Fruit fly (Drosophila melanogaster) whole organism, embryonic: ENCODE data around the gene CG17362.

Experiments
- CG1024 ChIP-seq: fragments of 200-800 bp; sonication (Bioruptor generic); IDR thresholded peaks from 2 replicates; pipeline ENCODE4 v1.3.6; 2022; ENCODE audit warnings: missing biosample characterization, missing genetic modification characterization
- CG11398 ChIP-seq: fragments of 200-800 bp; sonication (Bioruptor generic); optimal IDR thresholded peaks from 2 replicates; lab custom pipeline; 2016; ENCODE audit warnings: missing biosample characterization, missing genetic modification characterization
- CG11456 ChIP-seq: fragments of 200-800 bp; sonication (Bioruptor generic); IDR thresholded peaks from 3 replicates; pipeline ENCODE4 v1.3.6; 2022; ENCODE audit warnings: missing biosample characterization, missing genetic modification characterization
- CG12071 ChIP-seq: fragments of 200-800 bp; sonication (Bioruptor generic); optimal IDR thresholded peaks from 3 replicates; lab custom pipeline; 2018; ENCODE audit warnings: missing biosample characterization, mild to moderate bottlenecking, missing genetic modification characterization
- CG13287 ChIP-seq: fragments of 200-800 bp; sonication (Bioruptor generic); IDR thresholded peaks from 2 replicates; pipeline ENCODE4 v1.3.6; 2022; ENCODE audit warnings: missing biosample characterization, missing genetic modification characterization; ENCODE audit not compliant: partially characterized antibody
- CG15514 ChIP-seq: fragments of 200-800 bp; sonication (Bioruptor generic); optimal IDR thresholded peaks from 3 replicates; lab custom pipeline; 2017; ENCODE audit warnings: missing biosample characterization, missing genetic modification characterization, mild to moderate bottlenecking, moderate library complexity, missing genetic modification reagents
- CG15696 ChIP-seq: fragments of 200-800 bp; sonication (Bioruptor generic); optimal IDR thresholded peaks from 2 replicates; lab custom pipeline; 2019; ENCODE audit warnings: missing biosample characterization, mild to moderate bottlenecking, missing genetic modification characterization, moderate library complexity
- CG16863 ChIP-seq: fragments of 200-800 bp; sonication (Bioruptor generic); optimal IDR thresholded peaks from 3 replicates; lab custom pipeline; 2016; ENCODE audit warnings: missing biosample characterization, missing genetic modification characterization
- CG17328 ChIP-seq: fragments of 200-800 bp; sonication (Bioruptor generic); IDR thresholded peaks from 2 replicates; pipeline ENCODE4 v1.3.6; 2022; ENCODE audit warnings: missing biosample characterization, missing genetic modification characterization
- CG2202 ChIP-seq: fragments of 200-800 bp; sonication (Bioruptor generic); optimal IDR thresholded peaks from 2 replicates; lab custom pipeline; 2018; ENCODE audit warnings: missing biosample characterization, mild to moderate bottlenecking, missing genetic modification characterization
- CG43689 ChIP-seq: fragments of 200-800 bp; sonication (Bioruptor generic); IDR thresholded peaks from 2 replicates; pipeline ENCODE4 v1.3.6; 2022; ENCODE audit warnings: missing biosample characterization, missing genetic modification characterization
- CG6689 ChIP-seq: fragments of 200-800 bp; sonication (Bioruptor generic); IDR thresholded peaks from 2 replicates; pipeline ENCODE4 v1.3.6; 2022; ENCODE audit warnings: missing biosample characterization, missing genetic modification characterization
- CG6765 ChIP-seq: fragments of 200-800 bp; sonication (Bioruptor generic); optimal IDR thresholded peaks from 3 replicates; lab custom pipeline; 2017; ENCODE audit warnings: missing biosample characterization, mild to moderate bottlenecking, missing genetic modification characterization
- CG7987 ChIP-seq: fragments of 200-800 bp; sonication (Bioruptor generic); optimal IDR thresholded peaks from 2 replicates; lab custom pipeline; 2018; ENCODE audit warnings: missing biosample characterization, mild to moderate bottlenecking, missing genetic modification characterization, moderate library complexity
- CG9215 ChIP-seq: fragments of 200-800 bp; sonication (Bioruptor generic); IDR thresholded peaks from 2 replicates; pipeline ENCODE4 v1.3.6; 2022; ENCODE audit warnings: missing biosample characterization, missing genetic modification characterization
- Drgx ChIP-seq: fragments of 200-800 bp; sonication (Bioruptor generic); IDR thresholded peaks from 2 replicates; pipeline ENCODE4 v1.3.6; 2022; ENCODE audit warnings: missing biosample characterization, missing genetic modification characterization
- Gsc ChIP-seq: fragments of 200-800 bp; sonication (Bioruptor generic); IDR thresholded peaks from 2 replicates; pipeline ENCODE4 v1.3.6; 2022; ENCODE audit warnings: missing biosample characterization, missing genetic modification characterization
- Gug ChIP-seq: fragments of 200-800 bp; sonication (Bioruptor generic); IDR thresholded peaks from 4 replicates; pipeline ENCODE4 v1.3.6; 2022; ENCODE audit warnings: missing biosample characterization, missing genetic modification characterization
- Hr3 ChIP-seq: fragments of 200-800 bp; sonication (Bioruptor generic); optimal IDR thresholded peaks from 3 replicates; lab custom pipeline; 2016; ENCODE audit warnings: missing biosample characterization, missing genetic modification characterization
- Mrtf ChIP-seq: fragments of 200-800 bp; sonication (Bioruptor generic); IDR thresholded peaks from 3 replicates; pipeline ENCODE4 v1.3.6; 2022; ENCODE audit warnings: missing biosample characterization, missing genetic modification characterization
- Oaz ChIP-seq: fragments of 200-800 bp; sonication (Bioruptor generic); IDR thresholded peaks from 2 replicates; pipeline ENCODE4 v1.3.6; 2022; ENCODE audit warnings: missing biosample characterization, missing genetic modification characterization
- Oli ChIP-seq: fragments of 200-800 bp; sonication (Bioruptor generic); optimal IDR thresholded peaks from 2 replicates; lab custom pipeline; 2018; ENCODE audit warnings: missing biosample characterization, mild to moderate bottlenecking, missing genetic modification characterization, moderate library complexity
- Pdp1 ChIP-seq, 2 experiments: fragments of 200-800 bp; sonication (Bioruptor generic); optimal IDR thresholded peaks; 3 replicates each; lab custom pipeline; 2016; ENCODE audit warnings: missing biosample characterization in 2 of 2, missing genetic modification characterization in 2 of 2, mild to moderate bottlenecking in 1 of 2, moderate library complexity in 1 of 2
- bab2 ChIP-seq: fragments of 200-800 bp; sonication (Bioruptor generic); optimal IDR thresholded peaks from 2 replicates; lab custom pipeline; 2016; ENCODE audit warnings: missing biosample characterization, missing genetic modification characterization
- br ChIP-seq: fragments of >200 bp; optimal IDR thresholded peaks from 2 replicates; lab custom pipeline; 2017
- bsh ChIP-seq, 2 experiments: fragments of 200-800 bp; sonication (Bioruptor generic); optimal IDR thresholded peaks; 2 replicates each; lab custom pipeline; 2017 to 2018; ENCODE audit warnings: mild to moderate bottlenecking in 2 of 2, missing biosample characterization in 2 of 2, missing genetic modification characterization in 2 of 2, moderate library complexity in 1 of 2
- btn ChIP-seq: fragments of 200-800 bp; sonication (Bioruptor generic); optimal IDR thresholded peaks from 2 replicates; lab custom pipeline; 2016; ENCODE audit warnings: missing biosample characterization, missing genetic modification characterization
- chif ChIP-seq, 2 experiments: fragments of 200-800 bp; sonication (Bioruptor generic); optimal IDR thresholded peaks; 3 replicates each; lab custom pipeline; 2016; ENCODE audit warnings: missing biosample characterization in 2 of 2, missing genetic modification characterization in 2 of 2
- chn ChIP-seq: fragments of 200-800 bp; sonication (Bioruptor generic); optimal IDR thresholded peaks from 2 replicates; lab custom pipeline; 2016; ENCODE audit warnings: missing biosample characterization, missing genetic modification characterization
- dimm ChIP-seq: fragments of 200-800 bp; sonication (Bioruptor generic); IDR thresholded peaks from 2 replicates; pipeline ENCODE4 v1.3.6; 2022; ENCODE audit warnings: missing biosample characterization, missing genetic modification characterization
- disco-r ChIP-seq: fragments of 200-800 bp; sonication (Bioruptor generic); optimal IDR thresholded peaks from 2 replicates; lab custom pipeline; 2016; ENCODE audit warnings: missing biosample characterization, missing genetic modification characterization
- dmrt99B ChIP-seq: fragments of 200-800 bp; sonication (Bioruptor generic); optimal IDR thresholded peaks from 2 replicates; lab custom pipeline; 2018; ENCODE audit warnings: missing biosample characterization, mild to moderate bottlenecking, missing genetic modification characterization, moderate library complexity
- dysf ChIP-seq: fragments of 200-800 bp; sonication (Bioruptor generic); IDR thresholded peaks from 3 replicates; pipeline ENCODE4 v1.3.6; 2022; ENCODE audit warnings: missing biosample characterization, missing genetic modification characterization
- eve ChIP-seq, 2 experiments: fragments of >200 bp; optimal IDR thresholded peaks; 2 replicates each; lab custom pipeline; 2017; ENCODE audit warnings: missing biosample characterization in 2 of 2, missing genetic modification characterization in 2 of 2
- gce ChIP-seq: fragments of 200-800 bp; sonication (Bioruptor generic); IDR thresholded peaks from 3 replicates; pipeline ENCODE4 v1.3.6; 2022; ENCODE audit warnings: missing biosample characterization, missing genetic modification characterization
- gcm2 ChIP-seq: fragments of 200-800 bp; sonication (Bioruptor generic); optimal IDR thresholded peaks from 2 replicates; lab custom pipeline; 2016; ENCODE audit warnings: missing biosample characterization, missing genetic modification characterization
- gt ChIP-seq: fragments of 200-800 bp; sonication (Bioruptor generic); IDR thresholded peaks from 2 replicates; pipeline ENCODE4 v1.3.6; 2022; ENCODE audit warnings: missing biosample characterization, missing genetic modification characterization
- inv ChIP-seq: fragments of 200-800 bp; sonication (Bioruptor generic); IDR thresholded peaks from 2 replicates; pipeline ENCODE4 v1.3.6; 2022; ENCODE audit warnings: missing biosample characterization, missing genetic modification characterization; ENCODE audit not compliant: partially characterized antibody
- pita ChIP-seq: fragments of 200-800 bp; sonication (Bioruptor generic); optimal IDR thresholded peaks from 2 replicates; lab custom pipeline; 2017; ENCODE audit warnings: missing biosample characterization, mild to moderate bottlenecking, missing genetic modification characterization
- prd ChIP-seq, 3 experiments: fragments of >200 bp in 2 of 3; fragments of 200-800 bp in 1 of 3; sonication (Bioruptor generic) in 1 of 3; optimal IDR thresholded peaks in 2 of 3; IDR thresholded peaks in 1 of 3; 2 replicates in 2 of 3; 3 replicates in 1 of 3; pipeline versions ENCODE4 v1.3.6 to Lab custom; 2017 to 2022; ENCODE audit warnings: missing biosample characterization in 1 of 3, missing genetic modification characterization in 1 of 3
- psq ChIP-seq: fragments of 200-800 bp; sonication (Bioruptor generic); optimal IDR thresholded peaks from 2 replicates; lab custom pipeline; 2017; ENCODE audit warnings: missing biosample characterization, missing genetic modification characterization
- ranshi ChIP-seq: fragments of 200-800 bp; sonication (Bioruptor generic); IDR thresholded peaks from 2 replicates; pipeline ENCODE4 v1.3.6; 2022; ENCODE audit warnings: missing biosample characterization, missing genetic modification characterization
- run ChIP-seq: fragments of 200-800 bp; sonication (Bioruptor generic); optimal IDR thresholded peaks from 3 replicates; lab custom pipeline; 2018; ENCODE audit warnings: missing biosample characterization, mild to moderate bottlenecking, missing genetic modification characterization
- schlank ChIP-seq: fragments of 200-800 bp; sonication (Bioruptor generic); optimal IDR thresholded peaks from 2 replicates; lab custom pipeline; 2018; ENCODE audit warnings: missing biosample characterization, mild to moderate bottlenecking, missing genetic modification characterization
- sd ChIP-seq: fragments of 200-800 bp; sonication (Bioruptor generic); optimal IDR thresholded peaks from 3 replicates; lab custom pipeline; 2018; ENCODE audit warnings: missing biosample characterization, mild to moderate bottlenecking, missing genetic modification characterization, moderate library complexity
- sens-2 ChIP-seq: fragments of 200-800 bp; sonication (Bioruptor generic); IDR thresholded peaks from 2 replicates; pipeline ENCODE4 v1.3.6; 2022; ENCODE audit warnings: missing biosample characterization, missing genetic modification characterization
- sob ChIP-seq: fragments of 200-800 bp; sonication (Bioruptor generic); IDR thresholded peaks from 2 replicates; pipeline ENCODE4 v1.3.6; 2022; ENCODE audit warnings: missing biosample characterization, missing genetic modification characterization
- tx ChIP-seq: fragments of 200-800 bp; sonication (Bioruptor generic); optimal IDR thresholded peaks from 2 replicates; lab custom pipeline; 2016; ENCODE audit warnings: missing biosample characterization, missing genetic modification characterization
- zf30C ChIP-seq: fragments of 200-800 bp; sonication (Bioruptor generic); optimal IDR thresholded peaks from 3 replicates; lab custom pipeline; 2018; ENCODE audit warnings: missing biosample characterization, mild to moderate bottlenecking, missing genetic modification characterization

CG17362 gene

DNA sequence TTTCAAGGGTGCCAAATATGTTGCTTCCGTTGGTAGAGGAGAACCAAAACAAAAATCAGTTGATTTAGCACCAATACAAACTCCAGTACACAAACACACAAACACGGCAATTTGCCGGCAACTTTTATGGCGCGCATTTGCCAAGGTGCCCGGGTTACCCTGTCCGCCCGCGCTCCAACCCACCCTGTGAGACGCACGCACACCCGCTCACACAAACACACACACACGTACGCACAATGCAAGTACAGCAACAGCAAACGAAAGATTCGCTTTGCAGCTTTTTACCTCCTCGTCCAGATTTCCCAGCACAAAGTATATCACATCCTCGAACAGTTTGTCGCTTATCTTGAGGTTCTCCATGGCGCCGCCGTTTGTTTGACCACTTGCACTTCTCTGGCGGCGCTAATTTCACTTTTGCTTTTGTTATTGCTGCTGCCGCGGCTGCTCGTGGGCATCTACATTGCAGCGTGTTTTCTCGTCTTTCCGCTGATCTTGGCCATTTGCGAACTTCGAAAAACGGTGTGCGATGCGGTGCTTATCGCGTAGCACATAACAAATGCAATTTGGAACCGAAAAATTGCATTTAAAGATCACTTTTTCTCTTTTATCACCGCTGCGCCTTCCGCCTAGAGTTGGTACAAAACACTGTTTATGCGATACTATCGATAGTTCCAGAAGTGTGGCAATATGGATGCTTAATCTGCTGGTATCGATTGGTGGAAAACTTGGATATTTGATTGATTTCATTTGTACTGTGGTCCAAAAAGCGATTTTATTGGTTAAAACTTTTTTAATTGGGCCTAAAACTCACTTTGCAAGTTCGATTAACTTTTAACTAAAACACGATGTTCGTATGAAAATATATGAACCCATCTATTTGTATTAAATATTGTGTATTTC is 42.3 kb downstream of the CG17362 start, which contains the start of gene Ptip (continued):
- TF ChIP-seq dmrt99B (tag; lab: Kevin White, UChicago): no peak
- no peak for TF ChIP-seq CG12071 (GFP tag; lab: Kevin White, UChicago)
- TF ChIP-seq CG6689: no peak
- TF ChIP-seq run (tag; lab: Kevin White, UChicago): no peak
- TF ChIP-seq CG15514: peak; percentile 27
- TF ChIP-seq gce (GFP tag; lab: Robert Waterston, UW): no peak
- TF ChIP-seq dysf (GFP tag; lab: Robert Waterston, UW): peak; percentile 32; the same call in 1 of the 3 replicates
- TF ChIP-seq psq: no peak
- no peak for TF ChIP-seq CG16863 (GFP tag; lab: Kevin White, UChicago)
- no peak for TF ChIP-seq dimm
- no peak; the same call in 3 of the 4 replicates for TF ChIP-seq Gug
- no peak for TF ChIP-seq Oaz (GFP tag; lab: Robert Waterston, UW)
- TF ChIP-seq sd (tag; lab: Kevin White, UChicago): no peak
- peak; percentile 16 for TF ChIP-seq CG2202 (tag; lab: Kevin White, UChicago)
- no peak for TF ChIP-seq zf30C (GFP tag; lab: Kevin White, UChicago)
- TF ChIP-seq inv (GFP tag; lab: Robert Waterston, UW): peak; percentile 98
- TF ChIP-seq eve (GFP tag; optimal IDR thresholded peaks at IDR 0.05; lab: Kevin White, UChicago): no peak
- no peak for TF ChIP-seq CG1024 (GFP tag; lab: Robert Waterston, UW)
- peak; percentile 65 for TF ChIP-seq pita (GFP tag; lab: Kevin White, UChicago)
- no peak for TF ChIP-seq Hr3
- peak; percentile 38; the same call in 1 of the 2 replicates for TF ChIP-seq Drgx (GFP tag; lab: Robert Waterston, UW)
- TF ChIP-seq CG6765: peak; percentile 22
- no peak for TF ChIP-seq sens-2 (GFP tag; lab: Robert Waterston, UW)
- no peak for TF ChIP-seq disco-r
- TF ChIP-seq bsh (GFP tag; optimal IDR thresholded peaks at IDR 0.05; lab: Kevin White, UChicago): peak in 1 of 2 experiments; percentile 38
- no peak for TF ChIP-seq Oli (tag; lab: Kevin White, UChicago)
- peak; percentile 78 for TF ChIP-seq chn (GFP tag; lab: Kevin White, UChicago)
- no peak for TF ChIP-seq prd (optimal IDR thresholded peaks at IDR 0.05; lab: Kevin White, UChicago)
- TF ChIP-seq prd (GFP tag; IDR thresholded peaks at IDR 0.05; lab: Robert Waterston, UW): 0 out of 3 replicates have a peak, but pooled peaks have one; percentile 19
- no peak for TF ChIP-seq gt (GFP tag; lab: Robert Waterston, UW)
- TF ChIP-seq CG17328 (GFP tag; lab: Robert Waterston, UW): no peak
- TF ChIP-seq CG7987 (GFP tag; lab: Kevin White, UChicago): peak; percentile 76
- TF ChIP-seq chif (GFP tag; optimal IDR thresholded peaks at IDR 0.05; lab: Kevin White, UChicago): no peak
- no peak for TF ChIP-seq CG15696 (tag; lab: Kevin White, UChicago)
- no peak for TF ChIP-seq tx (GFP tag; lab: Kevin White, UChicago)
- peak; percentile 95 for TF ChIP-seq CG13287 (GFP tag; lab: Robert Waterston, UW)
- TF ChIP-seq gcm2 (GFP tag; lab: Kevin White, UChicago): no peak
- no peak for TF ChIP-seq br
- TF ChIP-seq Pdp1 (GFP tag; optimal IDR thresholded peaks at IDR 0.05; lab: Kevin White, UChicago): peak in 1 of 2 experiments; percentile 2
- no peak; the same call in 1 of the 2 replicates for TF ChIP-seq ranshi (GFP tag; lab: Robert Waterston, UW)
- TF ChIP-seq CG11456 (GFP tag; lab: Robert Waterston, UW): 0 out of 3 replicates have a peak, but pooled peaks have one; percentile 7
- peak; percentile 31; the same call in 1 of the 2 replicates for TF ChIP-seq sob (GFP tag; lab: Robert Waterston, UW)
- TF ChIP-seq CG43689 (GFP tag; lab: Robert Waterston, UW): no peak
- no peak for TF ChIP-seq bab2 (GFP tag; lab: Kevin White, UChicago)
- TF ChIP-seq schlank (tag; lab: Kevin White, UChicago): peak; percentile 8
- TF ChIP-seq Mrtf: no peak
- TF ChIP-seq btn (GFP tag; lab: Kevin White, UChicago): no peak
- TF ChIP-seq CG9215 (GFP tag; lab: Robert Waterston, UW): no peak
- no peak for TF ChIP-seq Gsc
- TF ChIP-seq CG11398: peak; percentile 69
